Fruit fly (Drosophila melanogaster): ENCODE results near the gene CG15784.

dm6 chrX:5408869-5409268 is 20.5 kb upstream of the CG15784 start:
- TF ChIP-seq sage (GFP tag; optimal IDR thresholded peaks at IDR 0.05), result no peak
- no peak for TF ChIP-seq tai (GFP tag; optimal IDR thresholded peaks at IDR 0.05)
- no peak for TF ChIP-seq fru (GFP tag; optimal IDR thresholded peaks at IDR 0.05)
- TF ChIP-seq dmrt93B (GFP tag; optimal IDR thresholded peaks at IDR 0.05), result no peak
- TF ChIP-seq Abd-B (GFP tag; optimal IDR thresholded peaks at IDR 0.05), result no peak
- no peak for TF ChIP-seq sv (GFP tag; optimal IDR thresholded peaks at IDR 0.05)
- TF ChIP-seq br (GFP tag; optimal IDR thresholded peaks at IDR 0.05), result no peak

Measured in whole organism, wandering third instar larva.